Worm (Caenorhabditis elegans) whole organism, L3 larva: ENCODE results near the gene F23H12.10.

ENCODE experiments used
- R02D3.7 ChIP-seq: fragments of 150-350 bp; optimal IDR thresholded peaks from 2 replicates; lab custom pipeline; 2014; ENCODE audit warnings: missing biosample characterization, missing genetic modification characterization
- aly-2 ChIP-seq: fragments of 150-350 bp; optimal IDR thresholded peaks from 2 replicates; lab custom pipeline; 2014; ENCODE audit warnings: missing biosample characterization, missing genetic modification characterization
- ama-1 ChIP-seq: fragments of 150-350 bp; optimal IDR thresholded peaks from 2 replicates; lab custom pipeline; 2018
- ceh-16 ChIP-seq: sonication (generic microtip); optimal IDR thresholded peaks from 2 replicates; lab custom pipeline; 2017; ENCODE audit warnings: missing biosample characterization, missing genetic modification characterization
- ceh-28 ChIP-seq: fragments of 150-350 bp; optimal IDR thresholded peaks from 2 replicates; lab custom pipeline; 2014; ENCODE audit warnings: missing biosample characterization, missing genetic modification reagents, missing genetic modification characterization
- ceh-82 ChIP-seq: fragments of 150-350 bp; optimal IDR thresholded peaks from 2 replicates; lab custom pipeline; 2014; ENCODE audit warnings: missing biosample characterization, missing genetic modification characterization
- ceh-9 ChIP-seq: sonication (generic microtip); optimal IDR thresholded peaks from 2 replicates; lab custom pipeline; 2018; ENCODE audit warnings: missing biosample characterization, missing genetic modification characterization
- daf-12 ChIP-seq: fragments of 150-350 bp; optimal IDR thresholded peaks from 2 replicates; lab custom pipeline; 2014; ENCODE audit warnings: missing biosample characterization, missing genetic modification reagents, missing genetic modification characterization
- egl-27 ChIP-seq: sonication (generic microtip); optimal IDR thresholded peaks from 4 replicates; lab custom pipeline; 2017; ENCODE audit warnings: missing biosample characterization, missing genetic modification reagents, missing genetic modification characterization
- egl-5 ChIP-seq: fragments of 150-350 bp; optimal IDR thresholded peaks from 2 replicates; lab custom pipeline; 2017; ENCODE audit warnings: missing biosample characterization, missing genetic modification reagents, missing genetic modification characterization, inconsistent platforms
- elt-1 ChIP-seq: fragments of 150-350 bp; optimal IDR thresholded peaks from 2 replicates; lab custom pipeline; 2014; ENCODE audit warnings: missing biosample characterization, missing genetic modification characterization
- elt-3 ChIP-seq, 3 experiments: fragments of 150-350 bp in 1 of 3; sonication (generic microtip) in 2 of 3; optimal IDR thresholded peaks; 2 replicates in 2 of 3; 4 replicates in 1 of 3; lab custom pipeline; 2014 to 2017; ENCODE audit warnings: missing biosample characterization in 3 of 3, missing genetic modification characterization in 3 of 3
- eor-1 ChIP-seq, 2 experiments: fragments of 150-350 bp; optimal IDR thresholded peaks; 2 replicates each; lab custom pipeline; 2014 to 2018; ENCODE audit warnings: missing biosample characterization in 2 of 2, missing genetic modification characterization in 2 of 2
- fkh-10 ChIP-seq: sonication (generic microtip); optimal IDR thresholded peaks from 2 replicates; lab custom pipeline; 2017; ENCODE audit warnings: missing biosample characterization, missing genetic modification reagents, missing genetic modification characterization
- fkh-2 ChIP-seq: fragments of 150-350 bp; optimal IDR thresholded peaks from 2 replicates; lab custom pipeline; 2014; ENCODE audit warnings: missing biosample characterization, missing genetic modification reagents, missing genetic modification characterization
- fos-1 ChIP-seq: fragments of 150-350 bp; optimal IDR thresholded peaks from 2 replicates; lab custom pipeline; 2014; ENCODE audit warnings: missing biosample characterization, missing genetic modification characterization
- hmg-11 ChIP-seq: sonication (generic microtip); optimal IDR thresholded peaks from 2 replicates; lab custom pipeline; 2016; ENCODE audit warnings: missing genetic modification characterization, missing compliant biosample characterization
- jun-1 ChIP-seq: fragments of 150-350 bp; optimal IDR thresholded peaks from 2 replicates; lab custom pipeline; 2014; ENCODE audit warnings: missing biosample characterization, missing genetic modification reagents, missing genetic modification characterization
- lin-15B ChIP-seq: fragments of 150-350 bp; optimal IDR thresholded peaks from 2 replicates; lab custom pipeline; 2014; ENCODE audit warnings: missing biosample characterization, missing genetic modification characterization
- lsy-12 ChIP-seq: sonication (generic microtip); optimal IDR thresholded peaks from 2 replicates; lab custom pipeline; 2016; ENCODE audit warnings: mild to moderate bottlenecking, missing genetic modification characterization, missing compliant biosample characterization
- mdl-1 ChIP-seq: fragments of 150-350 bp; optimal IDR thresholded peaks from 2 replicates; lab custom pipeline; 2014; ENCODE audit warnings: missing biosample characterization, missing genetic modification characterization
- nfya-1 ChIP-seq: sonication (generic microtip); optimal IDR thresholded peaks from 2 replicates; lab custom pipeline; 2017; ENCODE audit warnings: missing genetic modification characterization, mild to moderate bottlenecking, missing compliant biosample characterization, antibody characterized with exemption, moderate library complexity; ENCODE audit not compliant: insufficient read depth
- nhr-11 ChIP-seq: fragments of 150-350 bp; optimal IDR thresholded peaks from 2 replicates; lab custom pipeline; 2014; ENCODE audit warnings: missing biosample characterization, missing genetic modification characterization
- nhr-12 ChIP-seq: fragments of 150-350 bp; optimal IDR thresholded peaks from 2 replicates; lab custom pipeline; 2014; ENCODE audit warnings: missing biosample characterization, missing genetic modification characterization
- nhr-23 ChIP-seq: fragments of 150-350 bp; optimal IDR thresholded peaks from 2 replicates; lab custom pipeline; 2014; ENCODE audit warnings: missing biosample characterization, missing genetic modification reagents, missing genetic modification characterization
- nhr-237 ChIP-seq: fragments of 150-350 bp; optimal IDR thresholded peaks from 2 replicates; lab custom pipeline; 2014; ENCODE audit warnings: missing biosample characterization, missing genetic modification characterization
- nhr-25 ChIP-seq: sonication (generic microtip); optimal IDR thresholded peaks from 2 replicates; lab custom pipeline; 2017; ENCODE audit warnings: missing biosample characterization, missing genetic modification characterization
- nhr-28 ChIP-seq: fragments of 150-350 bp; optimal IDR thresholded peaks from 2 replicates; lab custom pipeline; 2014; ENCODE audit warnings: missing biosample characterization, missing genetic modification characterization
- nhr-43 ChIP-seq: sonication (generic microtip); optimal IDR thresholded peaks from 2 replicates; lab custom pipeline; 2016; ENCODE audit warnings: mild to moderate bottlenecking, missing genetic modification characterization, missing compliant biosample characterization; ENCODE audit not compliant: poor library complexity, severe bottlenecking
- nhr-67 ChIP-seq: fragments of 150-350 bp; optimal IDR thresholded peaks from 2 replicates; lab custom pipeline; 2014; ENCODE audit warnings: missing biosample characterization, missing genetic modification characterization
- nhr-76 ChIP-seq: fragments of 150-350 bp; sonication (generic microtip); optimal IDR thresholded peaks from 5 replicates; lab custom pipeline; 2014; ENCODE audit warnings: missing biosample characterization, missing genetic modification characterization
- nhr-77 ChIP-seq: fragments of 150-350 bp; optimal IDR thresholded peaks from 2 replicates; lab custom pipeline; 2014; ENCODE audit warnings: missing biosample characterization, missing genetic modification characterization
- pha-4 ChIP-seq: fragments of 150-350 bp; optimal IDR thresholded peaks from 2 replicates; lab custom pipeline; 2014; ENCODE audit warnings: missing biosample characterization, missing genetic modification reagents, missing genetic modification characterization
- pqm-1 ChIP-seq: fragments of 150-350 bp; optimal IDR thresholded peaks from 2 replicates; lab custom pipeline; 2017; ENCODE audit warnings: missing biosample characterization, missing genetic modification characterization, inconsistent platforms
- skn-1 ChIP-seq: fragments of 150-350 bp; optimal IDR thresholded peaks from 2 replicates; lab custom pipeline; 2014; ENCODE audit warnings: missing biosample characterization, missing genetic modification characterization
- snpc-4 ChIP-seq: fragments of 150-350 bp; optimal IDR thresholded peaks from 2 replicates; lab custom pipeline; 2014; ENCODE audit warnings: missing biosample characterization, missing genetic modification characterization
- tbx-2 ChIP-seq: sonication (generic microtip); optimal IDR thresholded peaks from 2 replicates; lab custom pipeline; 2016; ENCODE audit warnings: mild to moderate bottlenecking, missing genetic modification characterization, missing compliant biosample characterization
- unc-39 ChIP-seq: sonication (generic microtip); optimal IDR thresholded peaks from 4 replicates; lab custom pipeline; 2017; ENCODE audit warnings: missing biosample characterization, missing genetic modification characterization
- ztf-11 ChIP-seq: fragments of 150-350 bp; optimal IDR thresholded peaks from 2 replicates; lab custom pipeline; 2014; ENCODE audit warnings: missing biosample characterization, missing genetic modification characterization
- ztf-4 ChIP-seq: fragments of 150-350 bp; optimal IDR thresholded peaks from 2 replicates; lab custom pipeline; 2014; ENCODE audit warnings: missing biosample characterization, missing genetic modification characterization

F23H12.10 gene

ce11 chrV:12406514-12406913, 32.5 kb upstream of the F23H12.10 start:
- TF ChIP-seq skn-1 (tag; lab: Kevin White, UChicago), result no peak
- TF ChIP-seq ceh-82 (tag; lab: Kevin White, UChicago), result no peak
- no peak for TF ChIP-seq pha-4
- TF ChIP-seq unc-39 (tag; lab: Kevin White, UChicago), result no peak

ce11 chrV:12405929-12406328, 31.9 kb upstream of the F23H12.10 start, which contains the start of gene K01D12.10:
Gene K01D12.10 (plus strand): TSS chrV:12406229.
- TF ChIP-seq fkh-10 (GFP tag; lab: Kevin White, UChicago), result no peak
- no peak for TF ChIP-seq R02D3.7
- no peak for TF ChIP-seq mdl-1 (tag; lab: Kevin White, UChicago)
- no peak for TF ChIP-seq jun-1 (tag; lab: Kevin White, UChicago)
- TF ChIP-seq nhr-12 (tag; lab: Kevin White, UChicago), result no peak
- no peak for TF ChIP-seq nhr-11 (tag; lab: Kevin White, UChicago)
- no peak for TF ChIP-seq nhr-67 (tag; lab: Kevin White, UChicago)
- TF ChIP-seq pha-4, result no peak
- TF ChIP-seq ama-1, result no peak
- no peak for TF ChIP-seq daf-12 (tag; lab: Kevin White, UChicago)
- TF ChIP-seq fos-1 (tag; lab: Kevin White, UChicago), result no peak
- TF ChIP-seq nhr-28 (tag; lab: Kevin White, UChicago), result no peak
- no peak for TF ChIP-seq nhr-25 (tag; lab: Kevin White, UChicago)
- no peak for TF ChIP-seq elt-3 (tag; optimal IDR thresholded peaks at IDR 0.05; lab: Kevin White, UChicago)
- no peak for TF ChIP-seq nhr-237

ce11 chrV:12404544-12404943, 30.5 kb upstream of the F23H12.10 start, which contains the start of gene K01D12.9:
Gene K01D12.9 (minus strand): TSS chrV:12404644.
- TF ChIP-seq ztf-11 (tag; lab: Kevin White, UChicago) (no peak), nhr-25 (tag; lab: Kevin White, UChicago) (peak; percentile 54)

ce11 chrV:12402355-12402754, 28.3 kb upstream of the F23H12.10 start, which contains the start of gene K01D12.8:
Gene K01D12.8 (plus strand): TSS chrV:12402655.
- TF ChIP-seq nhr-77 (tag; lab: Kevin White, UChicago), result no peak
- no peak for TF ChIP-seq nhr-23
- no peak for TF ChIP-seq nhr-237
- TF ChIP-seq pha-4, result no peak
- TF ChIP-seq ztf-11 (tag; lab: Kevin White, UChicago), result no peak
- no peak for TF ChIP-seq unc-39 (tag; lab: Kevin White, UChicago)
- TF ChIP-seq fkh-2 (tag; lab: Kevin White, UChicago), result no peak
- TF ChIP-seq lsy-12 (tag; lab: Kevin White, UChicago), result no peak
- no peak for TF ChIP-seq aly-2 (tag; lab: Kevin White, UChicago)
- TF ChIP-seq hmg-11 (tag; lab: Kevin White, UChicago), result no peak
- TF ChIP-seq nhr-43 (tag; lab: Kevin White, UChicago), result no peak
- no peak for TF ChIP-seq eor-1 (tag; optimal IDR thresholded peaks at IDR 0.05; lab: Kevin White, UChicago)
- TF ChIP-seq, all 47 proteins: peak for 0

ce11 chrV:12401383-12401782, 27.3 kb upstream of the F23H12.10 start, which contains the start of gene K01D12.7:
Gene K01D12.7 (minus strand): TSS chrV:12401483.
- TF ChIP-seq elt-1 (tag; lab: Kevin White, UChicago) (no peak), pqm-1 (tag; lab: Kevin White, UChicago) (no peak), ceh-82 (tag; lab: Kevin White, UChicago) (no peak)

- TF ChIP-seq nhr-28 (tag; lab: Kevin White, UChicago), result no peak
- TF ChIP-seq mdl-1 (tag; lab: Kevin White, UChicago), result no peak
- TF ChIP-seq jun-1 (tag; lab: Kevin White, UChicago), result no peak
- TF ChIP-seq ceh-16 (tag; lab: Kevin White, UChicago), result no peak
- TF ChIP-seq ceh-82 (tag; lab: Kevin White, UChicago), result no peak
- no peak for TF ChIP-seq tbx-2 (tag; lab: Kevin White, UChicago)
- TF ChIP-seq ceh-9, result no peak
- no peak for TF ChIP-seq eor-1 (tag; optimal IDR thresholded peaks at IDR 0.05; lab: Kevin White, UChicago)
- peak; percentile 47 for TF ChIP-seq lin-15B
- TF ChIP-seq ztf-4 (tag; lab: Kevin White, UChicago), result no peak
- no peak for TF ChIP-seq nhr-11 (tag; lab: Kevin White, UChicago)
- no peak for TF ChIP-seq unc-39 (tag; lab: Kevin White, UChicago)
- TF ChIP-seq skn-1 (tag; lab: Kevin White, UChicago), result no peak
- TF ChIP-seq ama-1, result no peak
- TF ChIP-seq fkh-10 (GFP tag; lab: Kevin White, UChicago), result no peak
- TF ChIP-seq snpc-4, result peak; percentile 34
- TF ChIP-seq egl-5 (tag; lab: Kevin White, UChicago), result no peak
- peak; percentile 18 for TF ChIP-seq pqm-1 (tag; lab: Kevin White, UChicago)
- TF ChIP-seq elt-1 (tag; lab: Kevin White, UChicago), result no peak
- TF ChIP-seq nhr-76 (tag; lab: Kevin White, UChicago), result no peak
- TF ChIP-seq ceh-28, result no peak
- TF ChIP-seq R02D3.7, result peak; percentile 93
- no peak for TF ChIP-seq egl-27 (tag; lab: Kevin White, UChicago)
- no peak for TF ChIP-seq daf-12 (tag; lab: Kevin White, UChicago)
- TF ChIP-seq nhr-43 (tag; lab: Kevin White, UChicago), result no peak
- no peak for TF ChIP-seq nhr-67 (tag; lab: Kevin White, UChicago)
- peak; percentile 40 for TF ChIP-seq nhr-23
- TF ChIP-seq pha-4, result peak; percentile 64
- no peak for TF ChIP-seq nfya-1
Observed at ce11 chrV:12400677-12401236, 26.7 kb upstream of the F23H12.10 start, which contains the start of the genes K01D12.20 and miga-1. Gene K01D12.20 (minus strand): TSS chrV:12400814. Gene miga-1 (minus strand): TSS chrV:12400859.
